Worm (Caenorhabditis elegans) whole organism, midembryonic: ENCODE results near the gene R10E11.9.

Experiments
- T22C8.4 ChIP-seq: fragments of 200-800 bp; sonication (Bioruptor generic); IDR thresholded peaks from 2 replicates; pipeline ENCODE4 v1.3.6; 2022; ENCODE audit warnings: missing genetic modification characterization, missing compliant biosample characterization
- cog-1 ChIP-seq: sonication (generic microtip); optimal IDR thresholded peaks from 2 replicates; lab custom pipeline; 2016; ENCODE audit warnings: missing genetic modification characterization, missing compliant biosample characterization
- flt-1 ChIP-seq: fragments of 200-800 bp; sonication (Bioruptor generic); IDR thresholded peaks from 2 replicates; pipeline ENCODE4 v1.3.6; 2022; ENCODE audit warnings: missing genetic modification characterization, missing compliant biosample characterization
- klf-2 ChIP-seq: fragments of 200-800 bp; sonication (Bioruptor generic); conservative IDR thresholded peaks from 2 replicates; pipeline ENCODE4 v1.3.6; 2022; ENCODE audit warnings: missing genetic modification reagents, missing genetic modification characterization, missing compliant biosample characterization
- med-1 ChIP-seq: sonication (generic microtip); optimal IDR thresholded peaks from 2 replicates; lab custom pipeline; 2017; ENCODE audit warnings: missing genetic modification characterization, mild to moderate bottlenecking, missing compliant biosample characterization, antibody characterized with exemption, missing genetic modification reagents; ENCODE audit not compliant: insufficient read depth
- ref-1 ChIP-seq: fragments of 200-800 bp; sonication (Bioruptor generic); conservative IDR thresholded peaks from 2 replicates; pipeline ENCODE4 v1.3.6; 2022; ENCODE audit warnings: missing genetic modification reagents, missing genetic modification characterization, missing compliant biosample characterization
- tab-1 ChIP-seq: fragments of 200-800 bp; sonication (Bioruptor generic); IDR thresholded peaks from 2 replicates; pipeline ENCODE4 v1.3.6; 2022; ENCODE audit warnings: missing genetic modification characterization, missing compliant biosample characterization
- ztf-23 ChIP-seq: fragments of 200-800 bp; sonication (Bioruptor generic); IDR thresholded peaks from 2 replicates; pipeline ENCODE4 v1.3.6; 2022; ENCODE audit warnings: missing genetic modification reagents, missing genetic modification characterization, missing compliant biosample characterization
- ztf-29 ChIP-seq: fragments of 200-800 bp; sonication (Bioruptor generic); IDR thresholded peaks from 2 replicates; pipeline ENCODE4 v1.3.6; 2022; ENCODE audit warnings: missing genetic modification reagents, missing genetic modification characterization, missing compliant biosample characterization

R10E11.9 gene

ce11 chrIII:9793592-9794417, at the start of gene R10E11.9, which contains the start of gene mcm-6:
Gene R10E11.9 (minus strand): TSS chrIII:9793642.
Gene mcm-6 (plus strand): TSS chrIII:9794367.
- no peak for TF ChIP-seq cog-1
- TF ChIP-seq tab-1 (GFP tag; lab: Robert Waterston, UW) = no peak
- no peak for TF ChIP-seq flt-1 (GFP tag; lab: Robert Waterston, UW)

- no peak for TF ChIP-seq ztf-23 (GFP tag; lab: Robert Waterston, UW)
- TF ChIP-seq ztf-29 (GFP tag; lab: Robert Waterston, UW) = no peak
- TF ChIP-seq med-1 = no peak
- no peak for TF ChIP-seq klf-2 (GFP tag; lab: Robert Waterston, UW)
- no peak for TF ChIP-seq ref-1
- no peak for TF ChIP-seq T22C8.4 (GFP tag; lab: Robert Waterston, UW)
- no peak for TF ChIP-seq tab-1 (GFP tag; lab: Robert Waterston, UW)
- no peak for TF ChIP-seq flt-1 (GFP tag; lab: Robert Waterston, UW)
- TF ChIP-seq cog-1 = no peak
Measured at ce11 chrIII:9834888-9835287, 41.4 kb upstream of the R10E11.9 start, which contains the start of gene K11H3.8. Gene K11H3.8 (plus strand): TSS chrIII:9835188.

ce11 chrIII:9832569-9832968, 39.1 kb upstream of the R10E11.9 start:
- no peak for TF ChIP-seq ref-1
- no peak for TF ChIP-seq tab-1 (GFP tag; lab: Robert Waterston, UW)
- TF ChIP-seq med-1 = no peak
- no peak for TF ChIP-seq ztf-23 (GFP tag; lab: Robert Waterston, UW)
- no peak for TF ChIP-seq T22C8.4 (GFP tag; lab: Robert Waterston, UW)

- TF ChIP-seq flt-1 (GFP tag; lab: Robert Waterston, UW) (no peak), klf-2 (GFP tag; lab: Robert Waterston, UW) (no peak)
Measured at ce11 chrIII:9830502-9830901, 37.1 kb upstream of the R10E11.9 start, which contains the start of gene ZK632.12. Gene ZK632.12 (plus strand): TSS chrIII:9830802.

ce11 chrIII:9827163-9827951, 33.9 kb upstream of the R10E11.9 start, which contains the start of the genes ZK632.10 and ZK632.11:
Gene ZK632.10 (minus strand): TSS chrIII:9827722.
Gene ZK632.11 (plus strand): TSS chrIII:9827915.
- peak; percentile 0 for TF ChIP-seq cog-1
- no peak for TF ChIP-seq med-1

ce11 chrIII:9826005-9826404, 32.6 kb upstream of the R10E11.9 start:
- TF ChIP-seq T22C8.4 (GFP tag; lab: Robert Waterston, UW) (no peak), med-1 (no peak), ref-1 (no peak), klf-2 (GFP tag; lab: Robert Waterston, UW) (no peak), flt-1 (GFP tag; lab: Robert Waterston, UW) (no peak), cog-1 (no peak), tab-1 (GFP tag; lab: Robert Waterston, UW) (no peak), ztf-29 (GFP tag; lab: Robert Waterston, UW) (no peak), ztf-23 (GFP tag; lab: Robert Waterston, UW) (no peak)

- TF ChIP-seq ztf-29 (GFP tag; lab: Robert Waterston, UW) (0 out of 2 replicates have a peak, but pooled peaks have one; percentile 38), med-1 (no peak)
Measured at ce11 chrIII:9825073-9825828, 31.8 kb upstream of the R10E11.9 start, which contains the start of gene ZK632.9. Gene ZK632.9 (minus strand): TSS chrIII:9825432.

ce11 chrIII:9824330-9824934, 31.0 kb upstream of the R10E11.9 start, which contains the start of gene lin-52:
Gene lin-52 (minus strand): TSS chrIII:9824750.
- no peak for TF ChIP-seq flt-1 (GFP tag; lab: Robert Waterston, UW)
- TF ChIP-seq cog-1 = no peak
- TF ChIP-seq T22C8.4 (GFP tag; lab: Robert Waterston, UW) = no peak
- TF ChIP-seq tab-1 (GFP tag; lab: Robert Waterston, UW) = no peak
- no peak for TF ChIP-seq ztf-29 (GFP tag; lab: Robert Waterston, UW)
- no peak for TF ChIP-seq ztf-23 (GFP tag; lab: Robert Waterston, UW)
- no peak for TF ChIP-seq med-1
- TF ChIP-seq klf-2 (GFP tag; lab: Robert Waterston, UW) = no peak

- TF ChIP-seq flt-1 (GFP tag; lab: Robert Waterston, UW) (no peak), tab-1 (GFP tag; lab: Robert Waterston, UW) (no peak), cog-1 (no peak), ztf-23 (GFP tag; lab: Robert Waterston, UW) (no peak), ztf-29 (GFP tag; lab: Robert Waterston, UW) (no peak), T22C8.4 (GFP tag; lab: Robert Waterston, UW) (no peak), ref-1 (no peak), med-1 (no peak), klf-2 (GFP tag; lab: Robert Waterston, UW) (no peak)
Measured at ce11 chrIII:9823748-9824147, 30.3 kb upstream of the R10E11.9 start.
